Fruit fly (Drosophila melanogaster) whole organism, pupa: Measurements from ENCODE around the gene CG3368.

Source experiments
- CG14655 ChIP-seq: fragments of 200-800 bp; sonication (Bioruptor generic); optimal IDR thresholded peaks from 3 replicates; lab custom pipeline; 2017; ENCODE audit warnings: mild to moderate bottlenecking, missing biosample characterization, missing genetic modification reagents, missing genetic modification characterization
- CG17806 ChIP-seq: fragments of 200-800 bp; sonication (Bioruptor generic); optimal IDR thresholded peaks from 2 replicates; lab custom pipeline; 2018; ENCODE audit warnings: missing biosample characterization, mild to moderate bottlenecking, missing genetic modification characterization, moderate library complexity
- CG9948 ChIP-seq: fragments of 200-800 bp; sonication (Bioruptor generic); optimal IDR thresholded peaks from 2 replicates; lab custom pipeline; 2018; ENCODE audit warnings: missing biosample characterization, mild to moderate bottlenecking, missing genetic modification characterization, moderate library complexity
- D1 ChIP-seq: fragments of 200-800 bp; sonication (Bioruptor generic); optimal IDR thresholded peaks from 2 replicates; lab custom pipeline; 2018; ENCODE audit warnings: missing biosample characterization, mild to moderate bottlenecking, missing genetic modification characterization, moderate library complexity
- Snoo ChIP-seq: fragments of 200-800 bp; sonication (Bioruptor generic); optimal IDR thresholded peaks from 3 replicates; lab custom pipeline; 2017; ENCODE audit warnings: missing biosample characterization, mild to moderate bottlenecking, missing genetic modification characterization, inconsistent platforms
- gl ChIP-seq: fragments of 200-800 bp; sonication (Bioruptor generic); optimal IDR thresholded peaks from 2 replicates; lab custom pipeline; 2018; ENCODE audit warnings: missing biosample characterization, mild to moderate bottlenecking, missing genetic modification characterization

DNA sequence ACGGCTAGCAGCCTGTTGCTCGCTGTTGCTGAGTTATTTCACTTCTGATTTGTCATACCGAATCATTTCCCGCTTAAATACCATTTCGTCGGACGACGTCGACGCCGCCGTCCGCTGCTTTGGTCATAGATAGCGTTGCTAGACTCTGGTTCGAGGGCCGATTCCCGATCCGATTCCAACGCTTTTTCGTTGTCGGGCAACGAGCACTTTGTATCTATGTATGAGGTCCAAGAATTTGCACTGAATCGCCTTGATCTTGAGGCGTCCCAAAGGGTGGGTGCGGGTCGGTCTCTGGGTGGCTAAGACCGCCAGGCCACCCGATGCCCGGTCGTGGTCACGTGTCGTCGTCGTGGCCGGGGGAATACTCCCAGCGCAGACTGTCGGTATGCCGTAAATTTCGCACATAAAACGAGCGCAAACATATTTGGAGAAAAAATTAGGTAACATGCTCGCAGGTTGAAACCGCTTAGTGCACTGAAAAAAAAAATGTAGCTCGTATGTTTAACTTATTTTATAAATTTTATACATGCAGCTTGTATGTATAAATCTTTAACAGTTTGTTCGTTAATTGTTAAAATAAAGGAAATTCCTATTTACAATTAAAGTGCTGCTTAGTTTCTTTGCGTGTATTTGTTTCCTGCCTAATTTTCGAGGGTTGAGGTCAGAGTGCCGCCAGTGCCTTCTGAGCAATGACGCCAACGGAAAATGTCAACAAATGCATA lies 8.7 kb downstream of the CG3368 start, which contains the start of gene CG3348:
- TF ChIP-seq CG17806 (tag; lab: Kevin White, UChicago) (no peak), Snoo (tag; lab: Kevin White, UChicago) (no peak), gl (tag; lab: Kevin White, UChicago) (no peak), CG9948 (no peak), D1 (no peak), CG14655 (no peak)
